Worm (Caenorhabditis elegans) whole organism, L3 larva: ENCODE results near the gene ssp-10.
A peak's percentile ranks its signal among the peaks of the same experiment; 100 is the strongest.

ENCODE experiments used
- R02D3.7 ChIP-seq: fragments of 150-350 bp; optimal IDR thresholded peaks from 2 replicates; lab custom pipeline; 2014; ENCODE audit warnings: missing biosample characterization, missing genetic modification characterization
- ZK546.5 ChIP-seq: sonication (generic microtip); optimal IDR thresholded peaks from 2 replicates; lab custom pipeline; 2017; ENCODE audit warnings: missing biosample characterization, missing genetic modification characterization
- aly-2 ChIP-seq: fragments of 150-350 bp; optimal IDR thresholded peaks from 2 replicates; lab custom pipeline; 2014; ENCODE audit warnings: missing biosample characterization, missing genetic modification characterization
- ama-1 ChIP-seq: fragments of 150-350 bp; optimal IDR thresholded peaks from 2 replicates; lab custom pipeline; 2018
- ceh-28 ChIP-seq: fragments of 150-350 bp; optimal IDR thresholded peaks from 2 replicates; lab custom pipeline; 2014; ENCODE audit warnings: missing biosample characterization, missing genetic modification reagents, missing genetic modification characterization
- ceh-9 ChIP-seq: sonication (generic microtip); optimal IDR thresholded peaks from 2 replicates; lab custom pipeline; 2018; ENCODE audit warnings: missing biosample characterization, missing genetic modification characterization
- daf-12 ChIP-seq: fragments of 150-350 bp; optimal IDR thresholded peaks from 2 replicates; lab custom pipeline; 2014; ENCODE audit warnings: missing biosample characterization, missing genetic modification reagents, missing genetic modification characterization
- egl-27 ChIP-seq: sonication (generic microtip); optimal IDR thresholded peaks from 4 replicates; lab custom pipeline; 2017; ENCODE audit warnings: missing biosample characterization, missing genetic modification reagents, missing genetic modification characterization
- elt-1 ChIP-seq: fragments of 150-350 bp; optimal IDR thresholded peaks from 2 replicates; lab custom pipeline; 2014; ENCODE audit warnings: missing biosample characterization, missing genetic modification characterization
- elt-3 ChIP-seq, 3 experiments: fragments of 150-350 bp in 1 of 3; sonication (generic microtip) in 2 of 3; optimal IDR thresholded peaks; 2 replicates in 2 of 3; 4 replicates in 1 of 3; lab custom pipeline; 2014 to 2017; ENCODE audit warnings: missing biosample characterization in 3 of 3, missing genetic modification characterization in 3 of 3
- eor-1 ChIP-seq, 2 experiments: fragments of 150-350 bp; optimal IDR thresholded peaks; 2 replicates each; lab custom pipeline; 2014 to 2018; ENCODE audit warnings: missing biosample characterization in 2 of 2, missing genetic modification characterization in 2 of 2
- fkh-10 ChIP-seq: sonication (generic microtip); optimal IDR thresholded peaks from 2 replicates; lab custom pipeline; 2017; ENCODE audit warnings: missing biosample characterization, missing genetic modification reagents, missing genetic modification characterization
- fkh-2 ChIP-seq: fragments of 150-350 bp; optimal IDR thresholded peaks from 2 replicates; lab custom pipeline; 2014; ENCODE audit warnings: missing biosample characterization, missing genetic modification reagents, missing genetic modification characterization
- hmg-11 ChIP-seq: sonication (generic microtip); optimal IDR thresholded peaks from 2 replicates; lab custom pipeline; 2016; ENCODE audit warnings: missing genetic modification characterization, missing compliant biosample characterization
- lin-39 ChIP-seq: fragments of 150-350 bp; optimal IDR thresholded peaks from 2 replicates; lab custom pipeline; 2018; ENCODE audit warnings: missing biosample characterization, missing genetic modification reagents, missing genetic modification characterization
- lsy-12 ChIP-seq: sonication (generic microtip); optimal IDR thresholded peaks from 2 replicates; lab custom pipeline; 2016; ENCODE audit warnings: mild to moderate bottlenecking, missing genetic modification characterization, missing compliant biosample characterization
- mdl-1 ChIP-seq: fragments of 150-350 bp; optimal IDR thresholded peaks from 2 replicates; lab custom pipeline; 2014; ENCODE audit warnings: missing biosample characterization, missing genetic modification characterization
- mml-1 ChIP-seq: fragments of 150-350 bp; sonication (generic microtip); optimal IDR thresholded peaks from 3 replicates; lab custom pipeline; 2014; ENCODE audit warnings: missing biosample characterization, missing genetic modification characterization
- nhr-11 ChIP-seq: fragments of 150-350 bp; optimal IDR thresholded peaks from 2 replicates; lab custom pipeline; 2014; ENCODE audit warnings: missing biosample characterization, missing genetic modification characterization
- nhr-12 ChIP-seq: fragments of 150-350 bp; optimal IDR thresholded peaks from 2 replicates; lab custom pipeline; 2014; ENCODE audit warnings: missing biosample characterization, missing genetic modification characterization
- nhr-23 ChIP-seq: fragments of 150-350 bp; optimal IDR thresholded peaks from 2 replicates; lab custom pipeline; 2014; ENCODE audit warnings: missing biosample characterization, missing genetic modification reagents, missing genetic modification characterization
- nhr-237 ChIP-seq: fragments of 150-350 bp; optimal IDR thresholded peaks from 2 replicates; lab custom pipeline; 2014; ENCODE audit warnings: missing biosample characterization, missing genetic modification characterization
- nhr-25 ChIP-seq: sonication (generic microtip); optimal IDR thresholded peaks from 2 replicates; lab custom pipeline; 2017; ENCODE audit warnings: missing biosample characterization, missing genetic modification characterization
- nhr-28 ChIP-seq: fragments of 150-350 bp; optimal IDR thresholded peaks from 2 replicates; lab custom pipeline; 2014; ENCODE audit warnings: missing biosample characterization, missing genetic modification characterization
- nhr-43 ChIP-seq: sonication (generic microtip); optimal IDR thresholded peaks from 2 replicates; lab custom pipeline; 2016; ENCODE audit warnings: mild to moderate bottlenecking, missing genetic modification characterization, missing compliant biosample characterization; ENCODE audit not compliant: poor library complexity, severe bottlenecking
- nhr-67 ChIP-seq: fragments of 150-350 bp; optimal IDR thresholded peaks from 2 replicates; lab custom pipeline; 2014; ENCODE audit warnings: missing biosample characterization, missing genetic modification characterization
- nhr-77 ChIP-seq: fragments of 150-350 bp; optimal IDR thresholded peaks from 2 replicates; lab custom pipeline; 2014; ENCODE audit warnings: missing biosample characterization, missing genetic modification characterization
- pha-4 ChIP-seq: fragments of 150-350 bp; optimal IDR thresholded peaks from 2 replicates; lab custom pipeline; 2014; ENCODE audit warnings: missing biosample characterization, missing genetic modification reagents, missing genetic modification characterization
- pqm-1 ChIP-seq: fragments of 150-350 bp; optimal IDR thresholded peaks from 2 replicates; lab custom pipeline; 2017; ENCODE audit warnings: missing biosample characterization, missing genetic modification characterization, inconsistent platforms
- sea-2 ChIP-seq: fragments of 150-350 bp; sonication (generic microtip); optimal IDR thresholded peaks from 4 replicates; lab custom pipeline; 2014; ENCODE audit warnings: missing biosample characterization, missing genetic modification reagents, missing genetic modification characterization
- snpc-4 ChIP-seq: fragments of 150-350 bp; optimal IDR thresholded peaks from 2 replicates; lab custom pipeline; 2014; ENCODE audit warnings: missing biosample characterization, missing genetic modification characterization
- tbx-2 ChIP-seq: sonication (generic microtip); optimal IDR thresholded peaks from 2 replicates; lab custom pipeline; 2016; ENCODE audit warnings: mild to moderate bottlenecking, missing genetic modification characterization, missing compliant biosample characterization
- unc-39 ChIP-seq: sonication (generic microtip); optimal IDR thresholded peaks from 4 replicates; lab custom pipeline; 2017; ENCODE audit warnings: missing biosample characterization, missing genetic modification characterization
- unc-62 ChIP-seq: fragments of 150-350 bp; sonication (generic microtip); optimal IDR thresholded peaks from 4 replicates; lab custom pipeline; 2014; ENCODE audit warnings: missing biosample characterization, missing genetic modification reagents, missing genetic modification characterization
- zag-1 ChIP-seq: fragments of 150-350 bp; optimal IDR thresholded peaks from 2 replicates; lab custom pipeline; 2014; ENCODE audit warnings: missing biosample characterization, missing genetic modification characterization
- ztf-11 ChIP-seq: fragments of 150-350 bp; optimal IDR thresholded peaks from 2 replicates; lab custom pipeline; 2014; ENCODE audit warnings: missing biosample characterization, missing genetic modification characterization

The ssp-10 gene

DNA sequence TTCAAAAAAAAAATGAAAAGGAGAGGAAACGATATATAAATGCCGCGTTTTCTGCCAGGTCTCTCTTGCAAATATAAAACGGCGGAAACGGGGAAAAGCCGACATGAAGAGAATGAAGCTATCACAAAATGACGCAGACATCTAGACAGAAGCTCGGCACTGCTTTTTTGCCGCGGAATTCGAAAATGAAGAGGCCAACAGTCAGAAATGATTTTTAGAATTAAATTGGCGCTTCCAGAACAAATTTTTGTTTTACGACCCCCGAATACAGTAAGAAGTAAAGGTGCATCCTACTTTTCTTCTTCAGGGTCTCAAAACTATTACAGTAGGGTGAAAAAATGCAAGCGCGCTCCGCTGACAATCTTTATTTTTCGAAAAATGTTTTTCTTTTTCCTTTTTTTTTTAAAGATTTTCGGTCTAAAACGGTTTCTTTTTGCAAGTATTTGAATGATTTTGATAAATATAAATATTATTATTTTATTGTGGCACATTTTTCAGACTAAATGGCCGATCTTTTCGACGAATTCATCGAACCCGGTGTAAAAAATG lies 25.6 kb downstream of the ssp-10 start, which contains the start of gene mtr-4 (continued):
- TF ChIP-seq eor-1 (tag; optimal IDR thresholded peaks at IDR 0.05; lab: Kevin White, UChicago) = no peak
- TF ChIP-seq aly-2 (tag; lab: Kevin White, UChicago) = no peak
- TF ChIP-seq zag-1 (tag; lab: Kevin White, UChicago) = no peak
- no peak for TF ChIP-seq fkh-10

DNA sequence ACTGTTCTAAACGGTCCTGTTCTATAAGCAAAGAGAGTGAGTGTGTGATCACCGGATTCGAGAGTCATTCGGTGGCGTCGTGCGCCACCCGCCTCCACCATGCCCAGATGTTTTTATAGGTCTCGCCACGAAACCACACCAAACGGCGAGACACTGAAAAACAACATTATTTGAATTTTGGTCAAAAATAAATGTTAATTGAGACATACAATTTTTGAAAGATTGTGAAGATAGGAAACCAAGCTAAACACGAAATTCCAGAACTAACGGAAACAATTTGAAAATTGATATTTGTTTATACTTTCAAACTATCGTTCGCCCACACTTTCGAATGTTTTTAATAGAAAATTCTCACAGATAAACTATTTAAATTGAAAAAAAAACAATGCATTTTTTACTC lies 26.4 kb downstream of the ssp-10 start, which contains the start of gene catp-6:
Gene catp-6 (minus strand): TSS at position 101 of the 400 bp plus-strand sequence.
- TF ChIP-seq daf-12 (tag; lab: Kevin White, UChicago) (no peak), tbx-2 (tag; lab: Kevin White, UChicago) (no peak), egl-27 (tag; lab: Kevin White, UChicago) (no peak), pqm-1 (tag; lab: Kevin White, UChicago) (no peak), aly-2 (tag; lab: Kevin White, UChicago) (no peak), nhr-25 (tag; lab: Kevin White, UChicago) (no peak), hmg-11 (no peak), mdl-1 (no peak)
- TF ChIP-seq, all 47 proteins: peak for 0

DNA sequence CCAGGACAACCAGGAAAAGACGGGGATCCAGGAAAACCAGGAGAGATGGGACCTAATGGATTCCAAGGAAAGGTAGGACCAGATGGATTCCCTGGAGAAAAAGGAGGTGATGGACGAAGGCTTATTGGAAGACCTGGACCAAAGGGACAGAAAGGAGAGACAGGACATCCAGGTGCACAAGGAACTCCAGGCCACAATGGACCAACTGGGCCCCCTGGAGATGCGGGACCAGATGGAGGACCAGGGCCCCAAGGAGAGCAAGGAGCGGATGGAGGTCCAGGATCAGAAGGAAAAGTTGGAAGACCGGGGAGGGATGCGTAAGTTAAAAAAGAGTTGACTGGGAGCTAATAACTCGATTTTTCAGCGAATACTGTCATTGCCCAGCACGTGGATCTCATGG lies 28.2 kb downstream of the ssp-10 start:
- TF ChIP-seq pha-4 (tag; lab: Kevin White, UChicago) (no peak), R02D3.7 (tag; lab: Kevin White, UChicago) (no peak), ama-1 (lab: Kevin White, UChicago) (no peak), ceh-9 (no peak), pqm-1 (tag; lab: Kevin White, UChicago) (no peak), nhr-12 (tag; lab: Kevin White, UChicago) (no peak), fkh-10 (no peak), snpc-4 (tag; lab: Kevin White, UChicago) (no peak), fkh-2 (tag; lab: Kevin White, UChicago) (no peak), ztf-11 (tag; lab: Kevin White, UChicago) (no peak), nhr-67 (tag; lab: Kevin White, UChicago) (no peak), ceh-28 (tag; lab: Kevin White, UChicago) (no peak), unc-39 (tag; lab: Kevin White, UChicago) (no peak), aly-2 (tag; lab: Kevin White, UChicago) (no peak), lin-39 (tag; lab: Kevin White, UChicago) (no peak), mml-1 (tag; lab: Kevin White, UChicago) (no peak), nhr-77 (tag; lab: Kevin White, UChicago) (no peak)

DNA sequence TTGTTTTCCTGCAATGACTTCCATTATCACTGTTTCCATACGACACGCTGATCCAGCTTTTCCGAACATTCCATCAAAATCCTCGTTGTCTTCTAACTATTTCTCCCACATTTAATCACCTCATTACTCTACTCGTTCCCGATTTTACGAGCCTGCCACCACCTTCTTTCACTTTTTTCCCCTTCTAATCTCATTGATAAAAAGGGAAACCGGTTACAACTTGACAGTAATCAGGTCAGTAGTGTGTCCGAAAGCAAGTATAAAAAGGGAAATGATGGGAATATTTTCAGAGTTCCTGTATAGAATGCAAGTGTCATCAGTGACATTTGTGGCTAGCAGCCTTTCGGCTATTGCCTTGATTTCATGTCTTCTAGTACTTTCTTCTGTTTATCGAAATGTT lies 29.2 kb downstream of the ssp-10 start, which contains the start of gene col-123:
Gene col-123 (plus strand): TSS at position 301 of the 400 bp plus-strand sequence.
- TF ChIP-seq nhr-23 (tag; lab: Kevin White, UChicago) (peak; percentile 40), nhr-67 (tag; lab: Kevin White, UChicago) (no peak)
- TF ChIP-seq, all 47 proteins: peak for 1

DNA sequence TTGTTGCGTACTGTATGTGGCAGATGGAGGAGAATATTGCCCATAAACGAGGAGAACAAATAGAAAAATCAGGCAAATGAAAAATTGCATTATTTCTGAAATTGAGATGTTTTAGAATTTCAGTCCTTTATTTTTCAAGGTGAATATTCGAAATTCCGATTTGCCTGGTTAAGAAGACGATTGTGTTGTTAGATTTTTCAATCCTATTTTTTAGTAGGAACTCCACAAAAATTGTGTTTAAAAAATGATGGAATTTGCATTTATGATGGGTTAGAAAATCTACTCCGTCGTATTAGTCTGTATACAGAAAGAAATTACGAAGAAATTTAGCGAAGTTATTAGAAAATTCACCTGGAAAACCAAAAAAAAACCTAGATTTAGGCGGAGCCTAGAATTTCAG lies 35.4 kb downstream of the ssp-10 start, which contains the start of gene egl-20:
Gene egl-20 (minus strand): TSS at position 101 of the 400 bp plus-strand sequence.
- TF ChIP-seq R02D3.7 (tag; lab: Kevin White, UChicago) = no peak
- TF ChIP-seq ZK546.5 (tag; lab: Kevin White, UChicago) = no peak
- TF ChIP-seq sea-2 (GFP tag; lab: Kevin White, UChicago) = no peak

DNA sequence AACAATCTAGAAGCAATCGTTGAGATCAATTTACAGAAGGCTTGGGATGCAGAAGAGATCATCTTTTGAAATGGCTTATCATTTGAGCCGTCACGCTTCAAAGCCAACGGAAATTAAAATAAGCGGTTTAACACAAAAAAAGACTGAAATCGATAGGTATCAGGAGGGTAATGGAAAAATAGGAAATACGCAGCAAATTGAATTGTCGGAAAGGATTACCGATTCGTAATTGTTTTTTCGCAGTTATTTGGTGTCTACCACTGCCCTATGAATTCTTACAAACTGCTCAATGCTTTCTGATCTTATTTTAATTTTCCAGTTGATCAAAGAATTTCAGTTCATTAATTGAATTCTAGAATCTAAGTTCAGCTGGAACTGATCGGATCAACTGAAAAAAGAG lies 39.3 kb downstream of the ssp-10 start:
- TF ChIP-seq nhr-28 (tag; lab: Kevin White, UChicago) = no peak
- TF ChIP-seq lsy-12 (tag; lab: Kevin White, UChicago) = no peak
- no peak for TF ChIP-seq ama-1 (lab: Kevin White, UChicago)
- TF ChIP-seq ZK546.5 (tag; lab: Kevin White, UChicago) = no peak
- TF ChIP-seq pqm-1 (tag; lab: Kevin White, UChicago) = no peak
- no peak for TF ChIP-seq nhr-43 (tag; lab: Kevin White, UChicago)
- TF ChIP-seq nhr-237 = no peak
- no peak for TF ChIP-seq unc-62 (GFP tag; lab: Kevin White, UChicago)
- TF ChIP-seq mml-1 (tag; lab: Kevin White, UChicago) = no peak
- TF ChIP-seq elt-1 (tag; lab: Kevin White, UChicago) = no peak
- TF ChIP-seq R02D3.7 (tag; lab: Kevin White, UChicago) = no peak
- no peak for TF ChIP-seq elt-3 (tag; optimal IDR thresholded peaks at IDR 0.05; lab: Kevin White, UChicago)
- no peak for TF ChIP-seq unc-39 (tag; lab: Kevin White, UChicago)
- no peak for TF ChIP-seq nhr-11
- no peak for TF ChIP-seq hmg-11
- no peak for TF ChIP-seq nhr-12 (tag; lab: Kevin White, UChicago)
- no peak for TF ChIP-seq fkh-2 (tag; lab: Kevin White, UChicago)
